Worm (Caenorhabditis elegans) whole organism, late embryonic: ENCODE data around the gene npr-18.
A peak's percentile ranks its signal among the peaks of the same experiment; 100 is the strongest.

Experiments
- C08G9.2 ChIP-seq: sonication (generic microtip); optimal IDR thresholded peaks from 2 replicates; lab custom pipeline; 2016; ENCODE audit warnings: mild to moderate bottlenecking, missing genetic modification characterization, moderate library complexity, missing compliant biosample characterization
- F13H6.1 ChIP-seq: sonication (generic microtip); optimal IDR thresholded peaks from 2 replicates; lab custom pipeline; 2016; ENCODE audit warnings: missing genetic modification characterization, missing compliant biosample characterization
- K09A11.1 ChIP-seq: sonication (generic microtip); optimal IDR thresholded peaks from 2 replicates; lab custom pipeline; 2017; ENCODE audit warnings: antibody characterized with exemption, mild to moderate bottlenecking, missing genetic modification characterization, missing compliant biosample characterization; ENCODE audit not compliant: insufficient read depth
- ahr-1 ChIP-seq: sonication (generic microtip); optimal IDR thresholded peaks from 2 replicates; lab custom pipeline; 2016; ENCODE audit warnings: missing genetic modification characterization, missing compliant biosample characterization
- ceh-14 ChIP-seq: sonication (generic microtip); optimal IDR thresholded peaks from 2 replicates; lab custom pipeline; 2016; ENCODE audit warnings: missing genotype, missing genetic modification characterization, missing compliant biosample characterization
- ceh-18 ChIP-seq: sonication (generic microtip); optimal IDR thresholded peaks from 2 replicates; lab custom pipeline; 2016; ENCODE audit warnings: missing genetic modification characterization, missing compliant biosample characterization
- ceh-19 ChIP-seq: fragments of 200-800 bp; sonication (Bioruptor generic); optimal IDR thresholded peaks from 2 replicates; lab custom pipeline; 2018; ENCODE audit warnings: mild to moderate bottlenecking, missing genetic modification characterization, missing compliant biosample characterization
- ceh-24 ChIP-seq: sonication (generic microtip); optimal IDR thresholded peaks from 2 replicates; lab custom pipeline; 2016; ENCODE audit warnings: mild to moderate bottlenecking, missing genetic modification characterization, missing compliant biosample characterization
- ceh-31 ChIP-seq: sonication (generic microtip); optimal IDR thresholded peaks from 2 replicates; lab custom pipeline; 2016; ENCODE audit warnings: missing genetic modification characterization, missing compliant biosample characterization
- ceh-34 ChIP-seq: sonication (generic microtip); optimal IDR thresholded peaks from 2 replicates; lab custom pipeline; 2016; ENCODE audit warnings: mild to moderate bottlenecking, missing genetic modification characterization, missing compliant biosample characterization
- ceh-48 ChIP-seq: sonication (generic microtip); optimal IDR thresholded peaks from 2 replicates; lab custom pipeline; 2016; ENCODE audit warnings: missing genetic modification characterization, inconsistent platforms, missing compliant biosample characterization
- che-1 ChIP-seq: sonication (generic microtip); optimal IDR thresholded peaks from 2 replicates; lab custom pipeline; 2016; ENCODE audit warnings: mild to moderate bottlenecking, missing genetic modification characterization, missing compliant biosample characterization
- dmd-4 ChIP-seq: sonication (generic microtip); optimal IDR thresholded peaks from 2 replicates; lab custom pipeline; 2016; ENCODE audit warnings: borderline replicate concordance, missing genetic modification characterization, missing compliant biosample characterization
- elt-4 ChIP-seq: sonication (generic microtip); optimal IDR thresholded peaks from 2 replicates; lab custom pipeline; 2016; ENCODE audit warnings: missing genetic modification characterization, missing compliant biosample characterization
- fkh-6 ChIP-seq: sonication (generic microtip); optimal IDR thresholded peaks from 2 replicates; lab custom pipeline; 2016; ENCODE audit warnings: missing genetic modification characterization, missing compliant biosample characterization
- gmeb-2 ChIP-seq: sonication (generic microtip); optimal IDR thresholded peaks from 2 replicates; lab custom pipeline; 2016; ENCODE audit warnings: missing genetic modification characterization, inconsistent platforms, missing compliant biosample characterization
- hlh-6 ChIP-seq: sonication (generic microtip); optimal IDR thresholded peaks from 2 replicates; lab custom pipeline; 2016; ENCODE audit warnings: missing genotype, missing genetic modification characterization, missing compliant biosample characterization
- lin-11 ChIP-seq: fragments of 200-800 bp; sonication (Bioruptor generic); optimal IDR thresholded peaks from 2 replicates; lab custom pipeline; 2018; ENCODE audit warnings: mild to moderate bottlenecking, missing genetic modification characterization, missing compliant biosample characterization
- mec-3 ChIP-seq: sonication (generic microtip); optimal IDR thresholded peaks from 2 replicates; lab custom pipeline; 2016; ENCODE audit warnings: borderline replicate concordance, missing genetic modification characterization, missing compliant biosample characterization
- nfya-1 ChIP-seq: sonication (generic microtip); optimal IDR thresholded peaks from 2 replicates; lab custom pipeline; 2017; ENCODE audit warnings: missing genetic modification characterization, mild to moderate bottlenecking, missing compliant biosample characterization, antibody characterized with exemption, moderate library complexity
- npax-4 ChIP-seq: sonication (generic microtip); optimal IDR thresholded peaks from 2 replicates; lab custom pipeline; 2016; ENCODE audit warnings: missing genetic modification characterization, missing compliant biosample characterization
- pag-3 ChIP-seq: sonication (generic microtip); optimal IDR thresholded peaks from 2 replicates; lab custom pipeline; 2016; ENCODE audit warnings: missing compliant biosample characterization, missing genetic modification characterization, borderline replicate concordance
- pat-9 ChIP-seq: fragments of 200-800 bp; sonication (Bioruptor generic); optimal IDR thresholded peaks from 2 replicates; lab custom pipeline; 2018; ENCODE audit warnings: mild to moderate bottlenecking, missing genetic modification characterization, moderate library complexity, missing compliant biosample characterization
- pax-1 ChIP-seq: fragments of 150-350 bp; optimal IDR thresholded peaks from 2 replicates; lab custom pipeline; 2014; ENCODE audit warnings: missing biosample characterization, missing genetic modification characterization
- pha-2 ChIP-seq: sonication (generic microtip); optimal IDR thresholded peaks from 2 replicates; lab custom pipeline; 2017; ENCODE audit warnings: mild to moderate bottlenecking, missing genetic modification characterization, missing compliant biosample characterization
- pha-4 ChIP-seq: fragments of 150-350 bp; optimal IDR thresholded peaks from 2 replicates; lab custom pipeline; 2018; ENCODE audit warnings: missing biosample characterization, missing genetic modification reagents, missing genetic modification characterization
- ref-2 ChIP-seq: sonication (generic microtip); optimal IDR thresholded peaks from 2 replicates; lab custom pipeline; 2016; ENCODE audit warnings: missing genetic modification characterization, missing compliant biosample characterization
- sdc-2 ChIP-seq: sonication (generic microtip); optimal IDR thresholded peaks from 2 replicates; lab custom pipeline; 2016; ENCODE audit warnings: missing genotype, missing genetic modification characterization, missing compliant biosample characterization
- sox-2 ChIP-seq: fragments of 200-800 bp; sonication (Bioruptor generic); IDR thresholded peaks from 2 replicates; pipeline ENCODE4 v1.3.6; 2022; ENCODE audit warnings: missing genetic modification reagents, missing genetic modification characterization, missing compliant biosample characterization
- syd-9 ChIP-seq: sonication (generic microtip); optimal IDR thresholded peaks from 2 replicates; lab custom pipeline; 2016; ENCODE audit warnings: mild to moderate bottlenecking, missing genetic modification characterization, moderate library complexity, missing compliant biosample characterization
- tbx-2 ChIP-seq: sonication (generic microtip); optimal IDR thresholded peaks from 2 replicates; lab custom pipeline; 2016; ENCODE audit warnings: missing genetic modification characterization, missing compliant biosample characterization
- unc-3 ChIP-seq, 2 experiments: fragments of 200-800 bp in 1 of 2; sonication (Bioruptor generic) in 1 of 2; sonication (generic microtip) in 1 of 2; conservative IDR thresholded peaks in 1 of 2; optimal IDR thresholded peaks in 1 of 2; 2 replicates each; pipeline versions ENCODE4 v1.3.6 to Lab custom; 2016 to 2022; ENCODE audit warnings: missing compliant biosample characterization in 2 of 2, missing genetic modification characterization in 2 of 2, missing genetic modification reagents in 1 of 2
- unc-42 ChIP-seq: sonication (generic microtip); optimal IDR thresholded peaks from 2 replicates; lab custom pipeline; 2016; ENCODE audit warnings: missing genotype, missing genetic modification characterization, missing compliant biosample characterization
- unc-55 ChIP-seq: sonication (generic microtip); optimal IDR thresholded peaks from 2 replicates; lab custom pipeline; 2017; ENCODE audit warnings: missing biosample characterization, missing genetic modification reagents, missing genetic modification characterization
- unc-86 ChIP-seq: sonication (generic microtip); optimal IDR thresholded peaks from 2 replicates; lab custom pipeline; 2016; ENCODE audit warnings: missing genetic modification characterization, missing compliant biosample characterization

npr-18 gene

ce11 chrX:9735479-9735878, 44.9 kb downstream of the npr-18 start:
- TF ChIP-seq ceh-34 (tag; lab: Kevin White, UChicago) (peak; percentile 4), nfya-1 (tag; lab: Kevin White, UChicago) (no peak), npax-4 (tag; lab: Kevin White, UChicago) (no peak), unc-55 (GFP tag; lab: Kevin White, UChicago) (peak; percentile 66), lin-11 (tag; lab: Kevin White, UChicago) (no peak), fkh-6 (tag; lab: Kevin White, UChicago) (no peak), pag-3 (tag; lab: Kevin White, UChicago) (no peak), sox-2 (no peak), unc-3 (GFP tag; conservative IDR thresholded peaks at IDR 0.05; lab: Robert Waterston, UW) (no peak), unc-3 (tag; optimal IDR thresholded peaks at IDR 0.05; lab: Kevin White, UChicago) (no peak), unc-86 (tag; lab: Kevin White, UChicago) (no peak), pha-4 (no peak)

DNA sequence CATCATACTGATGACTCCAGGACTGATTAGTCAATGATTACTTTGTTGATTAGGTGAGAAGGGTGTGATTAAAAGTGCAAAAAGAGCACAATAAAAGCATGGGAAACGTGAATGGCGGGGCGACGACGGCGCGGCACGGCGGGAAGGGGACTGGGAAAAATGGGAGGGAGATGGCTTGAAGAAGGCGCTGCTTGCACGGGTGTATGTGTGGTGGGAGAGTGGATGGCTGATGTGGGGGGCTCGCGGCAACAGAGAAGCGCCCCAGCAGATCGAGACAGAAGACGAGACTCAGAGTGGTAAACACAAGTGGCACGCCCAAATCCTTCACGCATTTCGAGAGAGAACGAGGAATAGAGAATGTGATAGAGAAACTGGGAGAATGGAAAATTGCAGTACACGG, 47.2 kb downstream of the npr-18 start, which contains the start of gene F15G9.5:
F15G9.5 (minus strand) TSS at position 159 of the 400 bp plus-strand sequence.
- TF ChIP-seq unc-42 (tag; lab: Kevin White, UChicago), result peak; percentile 35
- peak; percentile 45 for TF ChIP-seq ceh-14 (tag; lab: Kevin White, UChicago)
- TF ChIP-seq ceh-34 (tag; lab: Kevin White, UChicago), result peak; percentile 63
- TF ChIP-seq ceh-19 (GFP tag; lab: Kevin White, UChicago), result peak; percentile 50
- TF ChIP-seq C08G9.2 (tag; lab: Kevin White, UChicago), result peak; percentile 30
- TF ChIP-seq ceh-48 (tag; lab: Kevin White, UChicago), result no peak
- peak; percentile 12 for TF ChIP-seq nfya-1 (tag; lab: Kevin White, UChicago)
- peak; percentile 0 for TF ChIP-seq F13H6.1 (tag; lab: Kevin White, UChicago)
- TF ChIP-seq pax-1 (tag; lab: Kevin White, UChicago), result no peak
- TF ChIP-seq mec-3 (tag; lab: Kevin White, UChicago), result no peak
- peak; percentile 35 for TF ChIP-seq ref-2 (tag; lab: Kevin White, UChicago)
- TF ChIP-seq sdc-2 (tag; lab: Kevin White, UChicago), result peak; percentile 29
- TF ChIP-seq ceh-31 (tag; lab: Kevin White, UChicago), result peak; percentile 52
- peak; percentile 39 for TF ChIP-seq tbx-2 (tag; lab: Kevin White, UChicago)
- no peak for TF ChIP-seq npax-4 (tag; lab: Kevin White, UChicago)
- peak; percentile 65 for TF ChIP-seq hlh-6 (tag; lab: Kevin White, UChicago)
- peak; percentile 69 for TF ChIP-seq ceh-18 (tag; lab: Kevin White, UChicago)
- TF ChIP-seq unc-55 (GFP tag; lab: Kevin White, UChicago), result peak; percentile 0
- TF ChIP-seq syd-9, result peak; percentile 11
- TF ChIP-seq sox-2, result no peak
- no peak for TF ChIP-seq dmd-4 (tag; lab: Kevin White, UChicago)

DNA sequence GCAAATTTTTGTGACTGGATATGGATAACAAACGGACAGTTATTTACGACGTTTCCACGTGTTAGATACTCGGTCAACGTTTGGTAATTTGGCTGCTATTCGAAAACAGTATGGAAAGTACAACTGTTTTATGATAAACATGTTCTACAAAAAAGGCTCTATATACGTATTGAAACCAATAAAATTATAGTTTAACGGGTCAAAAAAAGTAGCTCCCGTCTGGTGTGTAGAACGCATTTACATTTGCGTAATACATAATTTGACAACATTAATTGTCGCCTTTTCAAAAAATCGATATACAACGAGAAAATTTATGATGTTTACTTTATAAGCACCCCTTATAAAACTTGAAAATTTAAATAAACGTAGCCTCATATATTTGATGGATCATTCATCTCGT, 51.5 kb downstream of the npr-18 start:
- no peak for TF ChIP-seq npax-4 (tag; lab: Kevin White, UChicago)
- no peak for TF ChIP-seq K09A11.1 (tag; lab: Kevin White, UChicago)
- no peak for TF ChIP-seq che-1 (tag; lab: Kevin White, UChicago)
- no peak for TF ChIP-seq pag-3 (tag; lab: Kevin White, UChicago)
- TF ChIP-seq ahr-1 (tag; lab: Kevin White, UChicago), result no peak
- no peak for TF ChIP-seq fkh-6 (tag; lab: Kevin White, UChicago)
- TF ChIP-seq pat-9 (tag; lab: Kevin White, UChicago), result no peak
- no peak for TF ChIP-seq ceh-34 (tag; lab: Kevin White, UChicago)
- TF ChIP-seq elt-4, result no peak
- TF ChIP-seq syd-9, result no peak
- TF ChIP-seq ceh-24 (tag; lab: Kevin White, UChicago), result no peak
- no peak for TF ChIP-seq ceh-48 (tag; lab: Kevin White, UChicago)
- no peak for TF ChIP-seq unc-55 (GFP tag; lab: Kevin White, UChicago)
- no peak for TF ChIP-seq pha-2 (tag; lab: Kevin White, UChicago)
- no peak for TF ChIP-seq mec-3 (tag; lab: Kevin White, UChicago)
- TF ChIP-seq ceh-14 (tag; lab: Kevin White, UChicago), result no peak
- TF ChIP-seq gmeb-2 (tag; lab: Kevin White, UChicago), result no peak
